Fruit fly (Drosophila melanogaster) whole organism, embryonic: ENCODE data around the gene Aps.

Source experiments
- Antp ChIP-seq: fragments of 200-800 bp; sonication (Bioruptor generic); optimal IDR thresholded peaks from 3 replicates; lab custom pipeline; 2016; ENCODE audit warnings: missing biosample characterization, missing genetic modification characterization
- Bdp1 ChIP-seq: fragments of 200-800 bp; sonication (Bioruptor generic); optimal IDR thresholded peaks from 3 replicates; lab custom pipeline; 2016; ENCODE audit warnings: missing biosample characterization, missing genetic modification characterization
- Bteb2 ChIP-seq: fragments of 200-800 bp; sonication (Bioruptor generic); optimal IDR thresholded peaks from 2 replicates; lab custom pipeline; 2016; ENCODE audit warnings: missing biosample characterization, missing genetic modification characterization
- CG10366 ChIP-seq: fragments of 200-800 bp; sonication (Bioruptor generic); IDR thresholded peaks from 2 replicates; pipeline ENCODE4 v1.3.6; 2022; ENCODE audit warnings: missing biosample characterization, missing genetic modification characterization
- CG10431 ChIP-seq: fragments of 200-800 bp; sonication (Bioruptor generic); optimal IDR thresholded peaks from 3 replicates; lab custom pipeline; 2018; ENCODE audit warnings: missing biosample characterization, mild to moderate bottlenecking, missing genetic modification characterization
- CG10543 ChIP-seq: fragments of 200-800 bp; sonication (Bioruptor generic); optimal IDR thresholded peaks from 3 replicates; lab custom pipeline; 2017; ENCODE audit warnings: missing biosample characterization, mild to moderate bottlenecking, missing genetic modification characterization, moderate library complexity
- CG12299 ChIP-seq: fragments of 200-800 bp; sonication (Bioruptor generic); optimal IDR thresholded peaks from 2 replicates; lab custom pipeline; 2018; ENCODE audit warnings: missing biosample characterization, mild to moderate bottlenecking, missing genetic modification characterization
- CG1233 ChIP-seq: fragments of 200-800 bp; sonication (Bioruptor generic); optimal IDR thresholded peaks from 4 replicates; lab custom pipeline; 2018; ENCODE audit warnings: missing biosample characterization, mild to moderate bottlenecking, missing genetic modification characterization
- CG13624 ChIP-seq: fragments of 200-800 bp; sonication (Bioruptor generic); optimal IDR thresholded peaks from 2 replicates; lab custom pipeline; 2016; ENCODE audit warnings: missing biosample characterization, missing genetic modification characterization
- CG14014 ChIP-seq: fragments of 200-800 bp; sonication (Bioruptor generic); IDR thresholded peaks from 2 replicates; pipeline ENCODE4 v1.3.6; 2022; ENCODE audit warnings: missing biosample characterization, missing genetic modification characterization
- CG1602 ChIP-seq: fragments of 200-800 bp; sonication (Bioruptor generic); optimal IDR thresholded peaks from 3 replicates; lab custom pipeline; 2016; ENCODE audit warnings: missing biosample characterization, missing genetic modification characterization
- CG1603 ChIP-seq: fragments of 200-800 bp; sonication (Bioruptor generic); optimal IDR thresholded peaks from 2 replicates; lab custom pipeline; 2019; ENCODE audit warnings: missing biosample characterization, mild to moderate bottlenecking, missing genetic modification characterization, moderate library complexity
- CG2202 ChIP-seq: fragments of 200-800 bp; sonication (Bioruptor generic); optimal IDR thresholded peaks from 2 replicates; lab custom pipeline; 2018; ENCODE audit warnings: missing biosample characterization, mild to moderate bottlenecking, missing genetic modification characterization
- CG2712 ChIP-seq: fragments of 200-800 bp; optimal IDR thresholded peaks from 3 replicates; lab custom pipeline; 2019; ENCODE audit warnings: missing biosample characterization, mild to moderate bottlenecking, missing genetic modification characterization, moderate library complexity
- CG3065 ChIP-seq: fragments of 200-800 bp; sonication (Bioruptor generic); optimal IDR thresholded peaks from 2 replicates; lab custom pipeline; 2016; ENCODE audit warnings: missing biosample characterization, missing genetic modification characterization
- CG34224 ChIP-seq: fragments of 200-800 bp; sonication (Bioruptor generic); IDR thresholded peaks from 3 replicates; pipeline ENCODE4 v1.3.6; 2022; ENCODE audit warnings: missing biosample characterization, missing genetic modification characterization; ENCODE audit not compliant: partially characterized antibody
- CG34376 ChIP-seq: fragments of 200-800 bp; sonication (Bioruptor generic); optimal IDR thresholded peaks from 2 replicates; lab custom pipeline; 2018; ENCODE audit warnings: missing biosample characterization, mild to moderate bottlenecking, missing genetic modification characterization
- CG6272 ChIP-seq: fragments of 200-800 bp; sonication (Bioruptor generic); IDR thresholded peaks from 2 replicates; pipeline ENCODE4 v1.3.6; 2022; ENCODE audit warnings: missing biosample characterization, missing genetic modification characterization
- CG6689 ChIP-seq: fragments of 200-800 bp; sonication (Bioruptor generic); IDR thresholded peaks from 2 replicates; pipeline ENCODE4 v1.3.6; 2022; ENCODE audit warnings: missing biosample characterization, missing genetic modification characterization
- CG8924 ChIP-seq: fragments of 200-800 bp; optimal IDR thresholded peaks from 3 replicates; lab custom pipeline; 2019; ENCODE audit warnings: missing biosample characterization, mild to moderate bottlenecking, missing genetic modification characterization, moderate library complexity
- Camta ChIP-seq: fragments of 200-800 bp; sonication (Bioruptor generic); optimal IDR thresholded peaks from 2 replicates; lab custom pipeline; 2016; ENCODE audit warnings: missing biosample characterization, missing genetic modification characterization
- D19A ChIP-seq: fragments of 200-800 bp; optimal IDR thresholded peaks from 3 replicates; lab custom pipeline; 2019; ENCODE audit warnings: missing biosample characterization, mild to moderate bottlenecking, missing genetic modification characterization, moderate library complexity
- Dad ChIP-seq: fragments of 200-800 bp; sonication (Bioruptor generic); optimal IDR thresholded peaks from 3 replicates; lab custom pipeline; 2016; ENCODE audit warnings: missing biosample characterization, missing genetic modification characterization
- Dek ChIP-seq: fragments of 200-800 bp; sonication (Bioruptor generic); optimal IDR thresholded peaks from 3 replicates; lab custom pipeline; 2019; ENCODE audit warnings: missing biosample characterization, mild to moderate bottlenecking, missing genetic modification characterization, moderate library complexity
- Gug ChIP-seq: fragments of 200-800 bp; sonication (Bioruptor generic); IDR thresholded peaks from 4 replicates; pipeline ENCODE4 v1.3.6; 2022; ENCODE audit warnings: missing biosample characterization, missing genetic modification characterization
- Jarid2 ChIP-seq: fragments of 200-800 bp; sonication (Bioruptor generic); optimal IDR thresholded peaks from 3 replicates; lab custom pipeline; 2017; ENCODE audit warnings: mild to moderate bottlenecking, missing biosample characterization, missing genetic modification reagents, missing genetic modification characterization
- Kr ChIP-seq: fragments of 200-800 bp; sonication (Bioruptor generic); optimal IDR thresholded peaks from 2 replicates; lab custom pipeline; 2017; ENCODE audit warnings: missing biosample characterization, mild to moderate bottlenecking, missing genetic modification characterization
- MTF-1 ChIP-seq: fragments of 200-800 bp; sonication (Bioruptor generic); optimal IDR thresholded peaks from 2 replicates; lab custom pipeline; 2018; ENCODE audit warnings: missing biosample characterization, mild to moderate bottlenecking, missing genetic modification characterization, borderline replicate concordance
- Myb ChIP-seq: fragments of 200-800 bp; sonication (Bioruptor generic); optimal IDR thresholded peaks from 2 replicates; lab custom pipeline; 2016; ENCODE audit warnings: missing biosample characterization, missing genetic modification characterization
- PHDP ChIP-seq: fragments of 200-800 bp; sonication (Bioruptor generic); optimal IDR thresholded peaks from 3 replicates; lab custom pipeline; 2018; ENCODE audit warnings: missing biosample characterization, mild to moderate bottlenecking, missing genetic modification characterization, moderate library complexity
- Rx ChIP-seq: fragments of 200-800 bp; sonication (Bioruptor generic); IDR thresholded peaks from 2 replicates; pipeline ENCODE4 v1.3.6; 2022; ENCODE audit warnings: missing biosample characterization, missing genetic modification characterization
- Side ChIP-seq: fragments of 200-800 bp; sonication (Bioruptor generic); optimal IDR thresholded peaks from 2 replicates; lab custom pipeline; 2016; ENCODE audit warnings: missing biosample characterization, missing genetic modification characterization
- Six4 ChIP-seq: fragments of 200-800 bp; sonication (Bioruptor generic); optimal IDR thresholded peaks from 2 replicates; lab custom pipeline; 2016; ENCODE audit warnings: missing biosample characterization, missing genetic modification characterization
- TFAM ChIP-seq: fragments of 200-800 bp; sonication (Bioruptor generic); optimal IDR thresholded peaks from 2 replicates; lab custom pipeline; 2017; ENCODE audit warnings: missing biosample characterization, missing genetic modification characterization, inconsistent platforms
- Trl ChIP-seq, 3 experiments: fragments of >200 bp in 2 of 3; fragments of 200-800 bp in 1 of 3; sonication (Bioruptor generic) in 1 of 3; optimal IDR thresholded peaks; 2 replicates in 1 of 3; 3 replicates in 2 of 3; lab custom pipeline; 2016 to 2017; ENCODE audit warnings: missing biosample characterization in 1 of 3, missing genetic modification characterization in 1 of 3
- Xrp1 ChIP-seq: fragments of 200-800 bp; sonication (Bioruptor generic); IDR thresholded peaks from 2 replicates; pipeline ENCODE4 v1.3.6; 2022; ENCODE audit warnings: missing biosample characterization, missing genetic modification characterization
- cad ChIP-seq: fragments of >200 bp; optimal IDR thresholded peaks from 2 replicates; lab custom pipeline; 2017; ENCODE audit warnings: missing biosample characterization, missing genetic modification characterization
- cwo ChIP-seq: fragments of 200-800 bp; sonication (Bioruptor generic); optimal IDR thresholded peaks from 3 replicates; lab custom pipeline; 2017; ENCODE audit warnings: missing biosample characterization, missing genetic modification characterization, mild to moderate bottlenecking, moderate library complexity, missing genetic modification reagents
- danr ChIP-seq: fragments of 200-800 bp; sonication (Bioruptor generic); IDR thresholded peaks from 2 replicates; pipeline ENCODE4 v1.3.6; 2022; ENCODE audit warnings: missing biosample characterization, missing genetic modification characterization
- dmrt99B ChIP-seq: fragments of 200-800 bp; sonication (Bioruptor generic); optimal IDR thresholded peaks from 2 replicates; lab custom pipeline; 2018; ENCODE audit warnings: missing biosample characterization, mild to moderate bottlenecking, missing genetic modification characterization, moderate library complexity
- gcm ChIP-seq: fragments of 200-800 bp; sonication (Bioruptor generic); optimal IDR thresholded peaks from 2 replicates; lab custom pipeline; 2019; ENCODE audit warnings: missing biosample characterization, mild to moderate bottlenecking, missing genetic modification characterization, moderate library complexity
- gem ChIP-seq: fragments of 200-800 bp; sonication (Bioruptor generic); optimal IDR thresholded peaks from 2 replicates; lab custom pipeline; 2019; ENCODE audit warnings: missing biosample characterization, mild to moderate bottlenecking, missing genetic modification characterization, moderate library complexity
- jumu ChIP-seq: fragments of 200-800 bp; sonication (Bioruptor generic); optimal IDR thresholded peaks from 3 replicates; lab custom pipeline; 2016; ENCODE audit warnings: missing biosample characterization, missing genetic modification characterization
- mld ChIP-seq: fragments of 200-800 bp; sonication (Bioruptor generic); IDR thresholded peaks from 3 replicates; pipeline ENCODE4 v1.3.6; 2022; ENCODE audit warnings: missing biosample characterization, missing genetic modification characterization; ENCODE audit not compliant: partially characterized antibody
- odd ChIP-seq: fragments of 200-800 bp; sonication (Bioruptor generic); optimal IDR thresholded peaks from 2 replicates; lab custom pipeline; 2017; ENCODE audit warnings: missing biosample characterization, mild to moderate bottlenecking, missing genetic modification characterization
- sna ChIP-seq: fragments of 200-800 bp; sonication (Bioruptor generic); IDR thresholded peaks from 2 replicates; pipeline ENCODE4 v1.3.6; 2022; ENCODE audit warnings: missing biosample characterization, missing genetic modification characterization; ENCODE audit not compliant: partially characterized antibody
- ssp ChIP-seq: fragments of 200-800 bp; sonication (Bioruptor generic); IDR thresholded peaks from 2 replicates; pipeline ENCODE4 v1.3.6; 2022; ENCODE audit warnings: missing biosample characterization, missing genetic modification characterization
- tll ChIP-seq, 2 experiments: fragments of 200-800 bp in 1 of 2; fragments of >200 bp in 1 of 2; sonication (Bioruptor generic) in 1 of 2; optimal IDR thresholded peaks; 2 replicates each; lab custom pipeline; 2017 to 2019; ENCODE audit warnings: missing biosample characterization in 2 of 2, missing genetic modification characterization in 2 of 2, mild to moderate bottlenecking in 1 of 2, moderate library complexity in 1 of 2
- toy ChIP-seq: fragments of 200-800 bp; sonication (Bioruptor generic); IDR thresholded peaks from 2 replicates; pipeline ENCODE4 v1.3.6; 2022; ENCODE audit warnings: missing biosample characterization, missing genetic modification characterization

Gene Aps

DNA sequence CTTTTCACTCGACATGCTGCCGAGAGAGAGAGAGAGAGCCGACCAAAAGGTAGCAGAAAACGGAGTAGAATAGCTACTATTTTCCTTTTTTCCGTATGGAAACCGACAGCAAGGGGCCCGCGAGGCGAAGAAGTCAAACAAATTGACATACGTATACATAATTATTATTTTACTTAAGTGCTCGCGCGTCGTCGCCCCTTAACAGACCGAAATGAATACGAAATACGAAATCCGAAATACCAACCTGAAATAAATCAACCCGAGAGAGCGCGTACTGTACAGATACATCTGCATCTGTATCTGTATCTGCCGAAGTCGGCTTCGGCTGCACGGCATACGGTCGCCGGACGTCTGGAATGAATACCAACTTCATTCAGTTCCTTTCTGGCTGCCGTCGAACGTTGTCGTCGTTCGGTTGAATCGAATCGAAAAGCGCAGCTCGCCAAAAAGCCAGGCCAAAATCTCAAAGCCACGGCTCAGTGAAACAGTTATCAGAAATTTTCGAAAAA lies 41.4 kb downstream of the Aps start (continued):
- peak; percentile 52; the same call in 1 of the 2 replicates for TF ChIP-seq sna (GFP tag; lab: Robert Waterston, UW)
- peak; percentile 46 for TF ChIP-seq dmrt99B (tag; lab: Kevin White, UChicago)
- TF ChIP-seq gem (tag; lab: Kevin White, UChicago): no peak
- no peak for TF ChIP-seq CG10431
- TF ChIP-seq Camta: peak; percentile 6
- peak; percentile 50 for TF ChIP-seq CG1233 (GFP tag; lab: Kevin White, UChicago)
- peak in 1 of 2 experiments; percentile 93 for TF ChIP-seq tll (GFP tag; optimal IDR thresholded peaks at IDR 0.05; lab: Kevin White, UChicago)
- TF ChIP-seq CG13624 (GFP tag; lab: Kevin White, UChicago): peak; percentile 4
- peak; percentile 11 for TF ChIP-seq Myb (GFP tag; lab: Kevin White, UChicago)
- peak; percentile 30 for TF ChIP-seq CG12299 (tag; lab: Kevin White, UChicago)
- peak; percentile 29 for TF ChIP-seq CG1603 (tag; lab: Kevin White, UChicago)
- peak; percentile 39 for TF ChIP-seq Antp (GFP tag; lab: Kevin White, UChicago)
- no peak for TF ChIP-seq CG3065
- TF ChIP-seq CG2712: peak; percentile 52
- peak; percentile 4 for TF ChIP-seq Six4 (GFP tag; lab: Kevin White, UChicago)
- TF ChIP-seq PHDP: peak; percentile 3
- TF ChIP-seq CG34224 (GFP tag; lab: Robert Waterston, UW): 0 out of 3 replicates have a peak, but pooled peaks have one; percentile 43
- no peak for TF ChIP-seq Xrp1 (GFP tag; lab: Robert Waterston, UW)
- TF ChIP-seq CG10366 (GFP tag; lab: Robert Waterston, UW): no peak
- TF ChIP-seq CG14014: peak; percentile 21; the same call in 1 of the 2 replicates
- peak; percentile 44 for TF ChIP-seq Side (GFP tag; lab: Kevin White, UChicago)
- peak in 1 of 2 experiments; percentile 63 for TF ChIP-seq Trl (optimal IDR thresholded peaks at IDR 0.05; lab: Kevin White, UChicago)
- peak; percentile 34 for TF ChIP-seq Trl (GFP tag; optimal IDR thresholded peaks at IDR 0.05; lab: Kevin White, UChicago)
- no peak for TF ChIP-seq danr (GFP tag; lab: Robert Waterston, UW)
- peak; percentile 41 for TF ChIP-seq D19A
- TF ChIP-seq Bdp1: peak; percentile 29
- TF ChIP-seq jumu (GFP tag; lab: Kevin White, UChicago): no peak
- TF ChIP-seq CG34376 (GFP tag; lab: Kevin White, UChicago): peak; percentile 56
- TF ChIP-seq Kr (GFP tag; lab: Kevin White, UChicago): peak; percentile 70
- TF ChIP-seq cad: peak; percentile 58
- TF ChIP-seq mld (GFP tag; lab: Robert Waterston, UW): no peak
- peak; percentile 37 for TF ChIP-seq Dek
- no peak for TF ChIP-seq Bteb2 (GFP tag; lab: Kevin White, UChicago)
- TF ChIP-seq odd (GFP tag; lab: Kevin White, UChicago): peak; percentile 32
- TF ChIP-seq gcm: no peak
- TF ChIP-seq ssp (GFP tag; lab: Robert Waterston, UW): no peak
- TF ChIP-seq CG6689 (GFP tag; lab: Robert Waterston, UW): no peak; the same call in 1 of the 2 replicates
- TF ChIP-seq toy (GFP tag; lab: Robert Waterston, UW): no peak
- TF ChIP-seq CG10543 (GFP tag; lab: Kevin White, UChicago): peak; percentile 78
- peak; percentile 5; the same call in 1 of the 2 replicates for TF ChIP-seq CG6272 (GFP tag; lab: Robert Waterston, UW)
- TF ChIP-seq Dad: peak; percentile 58
- no peak for TF ChIP-seq CG1602 (GFP tag; lab: Kevin White, UChicago)
- peak; percentile 99 for TF ChIP-seq Jarid2 (GFP tag; lab: Kevin White, UChicago)
- peak; percentile 18 for TF ChIP-seq cwo (GFP tag; lab: Kevin White, UChicago)
- peak; percentile 77 for TF ChIP-seq MTF-1 (GFP tag; lab: Kevin White, UChicago)
- TF ChIP-seq Gug (GFP tag; lab: Robert Waterston, UW): peak; percentile 61; the same call in 2 of the 4 replicates
- TF ChIP-seq TFAM: no peak
- no peak for TF ChIP-seq CG2202 (tag; lab: Kevin White, UChicago)
- TF ChIP-seq Rx: no peak
- peak; percentile 62 for TF ChIP-seq CG8924 (tag; lab: Kevin White, UChicago)
